Worm (Caenorhabditis elegans) whole organism, L2 larva: ENCODE data around the gene clec-144.

Source experiments
- C34F6.9 ChIP-seq: fragments of 150-350 bp; optimal IDR thresholded peaks from 2 replicates; lab custom pipeline; 2014; ENCODE audit warnings: missing biosample characterization, missing genetic modification characterization
- R02D3.7 ChIP-seq: fragments of 150-350 bp; optimal IDR thresholded peaks from 2 replicates; lab custom pipeline; 2014; ENCODE audit warnings: missing biosample characterization, missing genetic modification characterization
- ama-1 ChIP-seq: fragments of 150-350 bp; optimal IDR thresholded peaks from 2 replicates; lab custom pipeline; 2018; ENCODE audit warnings: inconsistent platforms
- ceh-16 ChIP-seq: fragments of 150-350 bp; optimal IDR thresholded peaks from 2 replicates; lab custom pipeline; 2014; ENCODE audit warnings: missing biosample characterization, missing genetic modification characterization
- ceh-82 ChIP-seq: fragments of 150-350 bp; optimal IDR thresholded peaks from 2 replicates; lab custom pipeline; 2014; ENCODE audit warnings: missing biosample characterization, missing genetic modification characterization
- crh-2 ChIP-seq: sonication (generic microtip); optimal IDR thresholded peaks from 2 replicates; lab custom pipeline; 2017; ENCODE audit warnings: missing biosample characterization, missing genetic modification characterization
- dmd-4 ChIP-seq: sonication (generic microtip); optimal IDR thresholded peaks from 2 replicates; lab custom pipeline; 2017; ENCODE audit warnings: missing biosample characterization, missing genetic modification characterization
- egl-27 ChIP-seq: sonication (generic microtip); optimal IDR thresholded peaks from 3 replicates; lab custom pipeline; 2017; ENCODE audit warnings: missing biosample characterization, missing genetic modification reagents, missing genetic modification characterization
- elt-1 ChIP-seq: fragments of 150-350 bp; optimal IDR thresholded peaks from 2 replicates; lab custom pipeline; 2014; ENCODE audit warnings: missing biosample characterization, missing genetic modification characterization
- lin-11 ChIP-seq: fragments of 150-350 bp; sonication (generic microtip); optimal IDR thresholded peaks from 2 replicates; lab custom pipeline; 2014; ENCODE audit warnings: missing biosample characterization, missing genetic modification characterization, inconsistent platforms, mixed read lengths
- lin-13 ChIP-seq: fragments of 150-350 bp; optimal IDR thresholded peaks from 2 replicates; lab custom pipeline; 2014; ENCODE audit warnings: missing biosample characterization, missing genetic modification reagents, missing genetic modification characterization
- lin-39 ChIP-seq: fragments of 150-350 bp; optimal IDR thresholded peaks from 2 replicates; lab custom pipeline; 2014; ENCODE audit warnings: missing biosample characterization, missing genetic modification reagents, missing genetic modification characterization
- lsy-2 ChIP-seq, 2 experiments: fragments of 150-350 bp in 1 of 2; sonication (generic microtip) in 1 of 2; optimal IDR thresholded peaks; 2 replicates each; lab custom pipeline; 2014 to 2017; ENCODE audit warnings: missing biosample characterization in 2 of 2, missing genetic modification characterization in 2 of 2
- mdl-1 ChIP-seq, 2 experiments: fragments of 150-350 bp in 1 of 2; sonication (generic microtip) in 1 of 2; optimal IDR thresholded peaks; 2 replicates each; lab custom pipeline; 2017; ENCODE audit warnings: missing biosample characterization in 2 of 2, missing genetic modification characterization in 2 of 2
- nhr-10 ChIP-seq: sonication (generic microtip); optimal IDR thresholded peaks from 2 replicates; lab custom pipeline; 2017; ENCODE audit warnings: missing biosample characterization, missing genetic modification characterization
- nhr-11 ChIP-seq: fragments of 150-350 bp; optimal IDR thresholded peaks from 2 replicates; lab custom pipeline; 2014; ENCODE audit warnings: missing biosample characterization, missing genetic modification characterization
- nhr-12 ChIP-seq: fragments of 150-350 bp; optimal IDR thresholded peaks from 2 replicates; lab custom pipeline; 2014; ENCODE audit warnings: missing biosample characterization, missing genetic modification characterization
- nhr-129 ChIP-seq: fragments of 150-350 bp; optimal IDR thresholded peaks from 2 replicates; lab custom pipeline; 2014; ENCODE audit warnings: missing biosample characterization, missing genetic modification characterization
- nhr-21 ChIP-seq: fragments of 150-350 bp; optimal IDR thresholded peaks from 2 replicates; lab custom pipeline; 2014; ENCODE audit warnings: missing biosample characterization, missing genetic modification characterization
- nhr-23 ChIP-seq: fragments of 150-350 bp; optimal IDR thresholded peaks from 2 replicates; lab custom pipeline; 2014; ENCODE audit warnings: missing biosample characterization, missing genetic modification reagents, missing genetic modification characterization
- nhr-237 ChIP-seq: fragments of 150-350 bp; optimal IDR thresholded peaks from 2 replicates; lab custom pipeline; 2014; ENCODE audit warnings: missing biosample characterization, missing genetic modification characterization
- nhr-25 ChIP-seq: fragments of 150-350 bp; sonication (generic microtip); optimal IDR thresholded peaks from 3 replicates; lab custom pipeline; 2014; ENCODE audit warnings: missing biosample characterization, missing genetic modification characterization
- nhr-77 ChIP-seq: fragments of 150-350 bp; optimal IDR thresholded peaks from 2 replicates; lab custom pipeline; 2014; ENCODE audit warnings: missing biosample characterization, missing genetic modification characterization
- peb-1 ChIP-seq: fragments of 150-350 bp; optimal IDR thresholded peaks from 2 replicates; lab custom pipeline; 2014; ENCODE audit warnings: missing biosample characterization, missing genetic modification characterization
- sem-4 ChIP-seq: fragments of 150-350 bp; optimal IDR thresholded peaks from 2 replicates; lab custom pipeline; 2014; ENCODE audit warnings: missing biosample characterization, missing genetic modification reagents, missing genetic modification characterization
- sma-3 ChIP-seq: sonication (generic microtip); optimal IDR thresholded peaks from 2 replicates; lab custom pipeline; 2016; ENCODE audit warnings: missing genetic modification reagents, missing genetic modification characterization, missing compliant biosample characterization
- sma-9 ChIP-seq, 2 experiments: fragments of 150-350 bp in 1 of 2; sonication (generic microtip) in 1 of 2; optimal IDR thresholded peaks; 2 replicates each; lab custom pipeline; 2014 to 2016; ENCODE audit warnings: missing genetic modification characterization in 2 of 2, mild to moderate bottlenecking in 1 of 2, missing biosample characterization in 1 of 2, missing compliant biosample characterization in 1 of 2, missing genetic modification reagents in 1 of 2, moderate library complexity in 1 of 2
- snpc-4 ChIP-seq: fragments of 150-350 bp; optimal IDR thresholded peaks from 2 replicates; lab custom pipeline; 2014; ENCODE audit warnings: missing biosample characterization, missing genetic modification characterization
- unc-39 ChIP-seq: fragments of 150-350 bp; optimal IDR thresholded peaks from 2 replicates; lab custom pipeline; 2014; ENCODE audit warnings: missing biosample characterization, missing genetic modification characterization
- unc-55 ChIP-seq: fragments of 150-350 bp; sonication (generic microtip); optimal IDR thresholded peaks from 3 replicates; lab custom pipeline; 2014; ENCODE audit warnings: missing biosample characterization, missing genetic modification reagents, missing genetic modification characterization
- unc-62 ChIP-seq: fragments of 150-350 bp; optimal IDR thresholded peaks from 2 replicates; lab custom pipeline; 2014; ENCODE audit warnings: missing biosample characterization, missing genetic modification reagents, missing genetic modification characterization
- zag-1 ChIP-seq: fragments of 150-350 bp; optimal IDR thresholded peaks from 2 replicates; lab custom pipeline; 2014; ENCODE audit warnings: missing biosample characterization, missing genetic modification characterization
- ztf-1 ChIP-seq: fragments of 200-800 bp; sonication (Bioruptor generic); conservative IDR thresholded peaks from 2 replicates; pipeline ENCODE4 v1.3.6; 2022; ENCODE audit warnings: missing genetic modification characterization, missing compliant biosample characterization
- ztf-11 ChIP-seq: sonication (generic microtip); optimal IDR thresholded peaks from 2 replicates; lab custom pipeline; 2017; ENCODE audit warnings: missing biosample characterization, missing genetic modification characterization
- ztf-4 ChIP-seq: fragments of 150-350 bp; optimal IDR thresholded peaks from 2 replicates; lab custom pipeline; 2014; ENCODE audit warnings: missing biosample characterization, missing genetic modification characterization

The clec-144 gene

DNA sequence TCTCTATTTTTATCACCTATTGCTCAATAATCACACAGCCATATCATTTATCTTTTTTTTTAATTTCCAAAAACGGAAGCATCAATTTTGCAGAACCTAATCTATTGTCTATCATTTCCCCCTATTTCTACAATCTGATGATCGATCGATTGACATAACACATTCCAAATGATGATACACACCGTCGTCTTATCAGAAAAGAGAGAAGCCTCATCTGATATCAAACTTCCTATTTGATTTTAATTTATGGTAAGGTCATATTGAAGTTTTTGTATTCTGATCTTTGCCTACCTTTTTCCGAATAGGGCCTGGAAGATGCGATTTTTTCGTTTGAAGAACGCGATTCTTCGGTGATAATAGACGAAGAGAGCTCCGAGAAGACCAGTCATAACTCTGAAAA is 17.2 kb upstream of the clec-144 start:
- no peak for TF ChIP-seq lin-39 (tag; lab: Kevin White, UChicago)
- peak; percentile 53 for TF ChIP-seq sma-9 (GFP tag; optimal IDR thresholded peaks at IDR 0.05; lab: Kevin White, UChicago)
- TF ChIP-seq sma-9 (tag; optimal IDR thresholded peaks at IDR 0.05; lab: Kevin White, UChicago): no peak
- TF ChIP-seq crh-2 (tag; lab: Kevin White, UChicago): no peak
- no peak for TF ChIP-seq mdl-1 (tag; optimal IDR thresholded peaks at IDR 0.05; lab: Kevin White, UChicago)
- no peak for TF ChIP-seq nhr-129 (tag; lab: Kevin White, UChicago)
- no peak for TF ChIP-seq ceh-82 (tag; lab: Kevin White, UChicago)
- TF ChIP-seq ztf-4 (tag; lab: Kevin White, UChicago): no peak
- no peak for TF ChIP-seq R02D3.7 (tag; lab: Kevin White, UChicago)
- TF ChIP-seq nhr-21 (tag; lab: Kevin White, UChicago): peak; percentile 13
- TF ChIP-seq nhr-237 (tag; lab: Kevin White, UChicago): no peak
- TF ChIP-seq zag-1 (tag; lab: Kevin White, UChicago): no peak
- peak; percentile 21 for TF ChIP-seq nhr-25
- no peak for TF ChIP-seq sma-3 (GFP tag; lab: Kevin White, UChicago)
- no peak for TF ChIP-seq dmd-4
- no peak for TF ChIP-seq sem-4 (tag; lab: Kevin White, UChicago)
- no peak for TF ChIP-seq egl-27 (tag; lab: Kevin White, UChicago)
- no peak for TF ChIP-seq C34F6.9 (tag; lab: Kevin White, UChicago)
- no peak for TF ChIP-seq lin-13 (GFP tag; lab: Kevin White, UChicago)
- TF ChIP-seq unc-55 (GFP tag; lab: Kevin White, UChicago): no peak

DNA sequence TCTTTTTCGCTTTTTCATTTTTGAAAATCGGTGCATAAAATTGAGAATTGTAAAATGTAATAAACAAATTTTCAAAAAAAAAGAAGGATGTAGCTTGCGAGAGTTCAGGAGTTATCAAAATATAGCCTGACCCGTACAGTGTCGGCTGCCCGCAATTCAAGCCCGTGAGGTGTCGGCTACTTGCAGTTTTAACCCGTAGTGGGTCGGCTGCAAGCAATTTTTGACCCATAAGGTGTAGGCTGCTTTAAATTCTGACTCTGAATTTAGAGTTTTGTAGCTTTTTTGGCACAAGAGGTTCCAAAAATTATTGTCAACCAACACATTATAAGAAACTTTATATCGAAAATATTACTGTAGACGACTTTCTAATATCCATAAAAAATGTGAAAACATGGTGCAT is 13.6 kb upstream of the clec-144 start:
- no peak for TF ChIP-seq C34F6.9 (tag; lab: Kevin White, UChicago)
- TF ChIP-seq egl-27 (tag; lab: Kevin White, UChicago): no peak
- TF ChIP-seq lin-39 (tag; lab: Kevin White, UChicago): no peak
- TF ChIP-seq nhr-11 (tag; lab: Kevin White, UChicago): no peak
- TF ChIP-seq snpc-4 (tag; lab: Kevin White, UChicago): peak; percentile 18
- no peak for TF ChIP-seq unc-39
- TF ChIP-seq ceh-16 (tag; lab: Kevin White, UChicago): no peak
- TF ChIP-seq unc-62: no peak
- TF ChIP-seq unc-55 (GFP tag; lab: Kevin White, UChicago): no peak
- TF ChIP-seq peb-1 (tag; lab: Kevin White, UChicago): no peak
- TF ChIP-seq nhr-12: no peak
- no peak for TF ChIP-seq nhr-129 (tag; lab: Kevin White, UChicago)
- peak; percentile 52 for TF ChIP-seq nhr-21 (tag; lab: Kevin White, UChicago)
- no peak for TF ChIP-seq ztf-11 (tag; lab: Kevin White, UChicago)
- TF ChIP-seq ztf-4 (tag; lab: Kevin White, UChicago): no peak
- TF ChIP-seq ama-1: peak; percentile 57

ce11 chrII:11844984-11845383 is 12.6 kb upstream of the clec-144 start:
- TF ChIP-seq lsy-2 (tag; optimal IDR thresholded peaks at IDR 0.05; lab: Kevin White, UChicago): no peak
- TF ChIP-seq elt-1 (tag; lab: Kevin White, UChicago): no peak
- no peak for TF ChIP-seq snpc-4 (tag; lab: Kevin White, UChicago)
- TF ChIP-seq nhr-23 (tag; lab: Kevin White, UChicago): no peak
- no peak for TF ChIP-seq nhr-25
- TF ChIP-seq nhr-10 (tag; lab: Kevin White, UChicago): no peak
- TF ChIP-seq nhr-77 (tag; lab: Kevin White, UChicago): no peak
- TF ChIP-seq lin-11 (tag; lab: Kevin White, UChicago): no peak
- TF ChIP-seq egl-27 (tag; lab: Kevin White, UChicago): no peak
- TF ChIP-seq unc-62: no peak

DNA sequence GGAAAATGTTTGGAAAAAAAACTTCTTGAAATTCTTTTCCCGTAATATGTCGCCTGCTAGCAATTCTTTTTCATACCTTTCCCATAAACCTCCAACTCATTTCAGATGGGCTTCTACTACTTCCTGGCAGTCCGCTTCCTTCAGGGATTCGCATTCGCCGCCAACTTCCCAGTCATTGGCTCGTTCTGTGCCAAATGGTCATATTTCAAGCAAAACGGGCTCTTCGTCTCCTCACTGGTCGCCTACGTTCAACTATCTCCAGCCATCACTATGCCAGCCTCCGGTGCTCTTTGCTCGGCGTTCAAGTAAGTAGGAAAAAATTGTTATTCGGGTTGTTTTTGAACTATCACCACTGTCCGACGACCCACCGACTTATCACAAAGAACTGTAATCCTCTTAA is 11.7 kb upstream of the clec-144 start:
- no peak for TF ChIP-seq unc-39
- no peak for TF ChIP-seq lin-39 (tag; lab: Kevin White, UChicago)
- no peak for TF ChIP-seq crh-2 (tag; lab: Kevin White, UChicago)

DNA sequence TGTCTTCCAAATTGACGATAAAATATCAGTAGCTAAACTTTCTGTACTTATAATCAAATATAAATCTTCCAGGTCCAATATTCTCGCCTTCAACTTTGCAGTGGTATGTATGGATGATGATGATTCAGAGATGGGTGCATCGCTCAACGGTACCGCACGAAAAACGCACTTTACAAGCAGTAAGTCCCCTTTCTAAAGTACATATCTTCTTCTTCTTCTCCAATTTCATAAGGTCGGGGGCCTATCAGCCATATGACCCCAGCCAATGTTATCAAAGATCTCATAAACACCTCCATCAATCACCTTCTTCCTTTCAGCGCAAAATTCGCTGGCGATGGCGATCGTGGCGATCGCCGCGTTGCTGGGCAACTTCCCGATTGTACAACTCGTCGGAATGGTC is 11.1 kb upstream of the clec-144 start:
- TF ChIP-seq nhr-12: no peak
- no peak for TF ChIP-seq dmd-4
- TF ChIP-seq ama-1: peak; percentile 45
- peak; percentile 74 for TF ChIP-seq sma-9 (GFP tag; optimal IDR thresholded peaks at IDR 0.05; lab: Kevin White, UChicago)
- TF ChIP-seq sma-9 (tag; optimal IDR thresholded peaks at IDR 0.05; lab: Kevin White, UChicago): no peak
- no peak for TF ChIP-seq ztf-1 (GFP tag; lab: Robert Waterston, UW)
- TF ChIP-seq nhr-21 (tag; lab: Kevin White, UChicago): peak; percentile 71
- TF ChIP-seq sma-3 (GFP tag; lab: Kevin White, UChicago): peak; percentile 35
- no peak for TF ChIP-seq peb-1 (tag; lab: Kevin White, UChicago)
- TF ChIP-seq lsy-2 (tag; optimal IDR thresholded peaks at IDR 0.05; lab: Kevin White, UChicago): no peak
